Worm (Caenorhabditis elegans) whole organism, mixed stage, embryonic: Measurements from ENCODE around the gene gex-4.

Source experiments
- ceh-43 ChIP-seq: fragments of 200-800 bp; sonication (Bioruptor generic); optimal IDR thresholded peaks from 2 replicates; lab custom pipeline; 2018; ENCODE audit warnings: mild to moderate bottlenecking, missing genetic modification characterization, moderate library complexity, missing compliant biosample characterization
- ces-1 ChIP-seq: fragments of 150-350 bp; optimal IDR thresholded peaks from 2 replicates; lab custom pipeline; 2014; ENCODE audit warnings: missing biosample characterization, missing genetic modification reagents, missing genetic modification characterization
- elt-3 ChIP-seq: fragments of 150-350 bp; optimal IDR thresholded peaks from 2 replicates; lab custom pipeline; 2014; ENCODE audit warnings: missing biosample characterization, missing genetic modification characterization
- lin-13 ChIP-seq: fragments of 150-350 bp; optimal IDR thresholded peaks from 2 replicates; lab custom pipeline; 2014; ENCODE audit warnings: missing biosample characterization, missing genetic modification characterization
- mep-1 ChIP-seq: fragments of 150-350 bp; optimal IDR thresholded peaks from 2 replicates; lab custom pipeline; 2017; ENCODE audit warnings: missing biosample characterization, missing genetic modification reagents, missing genetic modification characterization, inconsistent platforms
- nhr-12 ChIP-seq: fragments of 150-350 bp; optimal IDR thresholded peaks from 2 replicates; lab custom pipeline; 2014; ENCODE audit warnings: missing biosample characterization, missing genetic modification characterization
- nhr-76 ChIP-seq: sonication (generic microtip); optimal IDR thresholded peaks from 2 replicates; lab custom pipeline; 2017; ENCODE audit warnings: missing biosample characterization, missing genetic modification characterization
- snpc-4 ChIP-seq: fragments of 150-350 bp; optimal IDR thresholded peaks from 2 replicates; lab custom pipeline; 2014; ENCODE audit warnings: missing biosample characterization, missing genetic modification characterization
- unc-39 ChIP-seq: fragments of 150-350 bp; optimal IDR thresholded peaks from 2 replicates; lab custom pipeline; 2014; ENCODE audit warnings: missing biosample characterization, missing genetic modification characterization
- zip-8 ChIP-seq: fragments of 150-350 bp; optimal IDR thresholded peaks from 2 replicates; lab custom pipeline; 2014; ENCODE audit warnings: missing biosample characterization, missing genetic modification characterization
- ztf-11 ChIP-seq: fragments of 150-350 bp; optimal IDR thresholded peaks from 2 replicates; lab custom pipeline; 2014; ENCODE audit warnings: missing biosample characterization, missing genetic modification characterization

DNA sequence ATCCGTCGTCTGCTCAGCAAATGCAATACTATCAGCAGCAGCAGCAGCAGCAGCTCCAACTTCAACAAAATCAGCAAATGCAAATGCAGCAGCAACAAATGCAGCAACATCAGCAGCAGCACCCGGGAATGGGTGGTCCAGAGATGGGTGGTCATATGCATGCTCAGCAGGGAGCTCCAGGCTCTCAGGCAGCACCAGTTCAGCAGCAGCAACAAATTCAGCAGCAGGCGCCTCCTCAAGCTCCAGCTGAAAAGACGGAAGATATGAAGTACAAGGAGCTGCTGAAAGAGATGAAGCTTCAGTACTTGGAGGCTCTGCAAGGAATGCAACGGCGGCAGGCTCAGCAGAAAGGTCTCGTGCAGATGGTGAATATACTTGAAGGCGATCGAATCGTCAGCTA is 51.4 kb downstream of the gex-4 start:
- TF ChIP-seq lin-13 (tag; lab: Kevin White, UChicago) = no peak
- TF ChIP-seq nhr-12 (tag; lab: Kevin White, UChicago) = no peak
- no peak for TF ChIP-seq ztf-11
- no peak for TF ChIP-seq snpc-4 (tag; lab: Kevin White, UChicago)
- no peak for TF ChIP-seq nhr-76 (tag; lab: Kevin White, UChicago)
- TF ChIP-seq unc-39 (tag; lab: Kevin White, UChicago) = no peak
- TF ChIP-seq ces-1 = no peak
- no peak for TF ChIP-seq zip-8 (tag; lab: Kevin White, UChicago)
- TF ChIP-seq elt-3 (tag; lab: Kevin White, UChicago) = no peak
- TF ChIP-seq mep-1 (tag; lab: Kevin White, UChicago) = no peak
- no peak for TF ChIP-seq ceh-43 (GFP tag; lab: Kevin White, UChicago)
